Fruit fly (Drosophila melanogaster): ENCODE measurements around the gene Hsp26.

Hsp26 gene

DNA sequence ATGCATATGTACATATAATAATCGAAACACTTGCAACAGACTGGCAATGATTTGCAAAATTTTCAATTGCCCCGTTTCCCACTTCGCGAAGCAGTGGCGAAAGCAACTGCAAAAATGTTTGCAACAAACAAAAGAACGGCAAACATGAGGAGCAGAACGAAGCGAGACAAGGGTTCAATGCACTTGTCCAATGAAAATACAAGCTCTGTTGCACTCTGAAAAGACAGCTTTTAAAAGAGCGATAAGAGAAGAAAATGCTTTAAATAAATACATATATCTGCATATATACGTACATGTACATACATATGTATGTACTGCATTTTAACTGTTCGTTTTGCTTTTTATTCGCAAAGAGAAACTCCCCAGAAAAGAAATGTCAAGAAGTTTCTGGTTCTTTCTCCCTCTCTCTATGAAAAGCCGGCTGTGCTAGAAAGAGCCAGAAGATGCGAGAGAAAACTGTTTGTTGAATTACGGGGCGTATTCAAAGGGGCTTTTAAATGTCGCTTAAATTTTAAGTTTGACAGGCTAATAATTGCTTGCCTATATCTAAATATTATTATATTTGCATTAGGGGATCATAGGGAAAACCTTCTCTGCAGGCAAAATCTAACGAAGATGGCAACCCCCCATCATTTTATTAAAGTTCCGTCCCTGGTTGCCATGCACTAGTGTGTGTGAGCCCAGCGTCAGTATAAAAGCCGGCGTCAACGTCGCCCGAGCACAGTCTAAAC is 6.3 kb upstream of the Hsp26 start, which contains the start of gene Hsp27 (continued):
- TF ChIP-seq CG11723 (GFP tag; optimal IDR thresholded peaks at IDR 0.05) (peak; percentile 96), dmrt99B (tag; optimal IDR thresholded peaks at IDR 0.05) (peak; percentile 99), ato (GFP tag; IDR thresholded peaks at IDR 0.05; ENCODE audit: partially characterized antibody) (no peak), CG12236 (GFP tag; optimal IDR thresholded peaks at IDR 0.05) (peak; percentile 66), CG30431 (GFP tag; optimal IDR thresholded peaks at IDR 0.05) (peak; percentile 98), dati (GFP tag; IDR thresholded peaks at IDR 0.05) (peak; percentile 96), CG7357 (GFP tag; IDR thresholded peaks at IDR 0.05) (peak; percentile 96), CG11695 (GFP tag; IDR thresholded peaks at IDR 0.05) (peak; percentile 99), sr (GFP tag; IDR thresholded peaks at IDR 0.05) (peak; percentile 97), fd102C (GFP tag; optimal IDR thresholded peaks at IDR 0.05) (peak; percentile 55), shn (GFP tag; optimal IDR thresholded peaks at IDR 0.05) (peak; percentile 74), Oaz (GFP tag; IDR thresholded peaks at IDR 0.05) (peak; percentile 89), Antp (GFP tag; optimal IDR thresholded peaks at IDR 0.05) (peak; percentile 93), CG1603 (tag; optimal IDR thresholded peaks at IDR 0.05) (peak; percentile 96), Asciz (GFP tag; optimal IDR thresholded peaks at IDR 0.05) (peak; percentile 98), MBD-R2 (GFP tag; IDR thresholded peaks at IDR 0.05) (peak; percentile 96), CG6765 (GFP tag; optimal IDR thresholded peaks at IDR 0.05) (peak; percentile 88), Aef1 (GFP tag; IDR thresholded peaks at IDR 0.05) (peak; percentile 98), NfI (GFP tag; optimal IDR thresholded peaks at IDR 0.05) (peak; percentile 97), ind (GFP tag; optimal IDR thresholded peaks at IDR 0.05) (peak; percentile 99), sisA (GFP tag; IDR thresholded peaks at IDR 0.05) (peak; percentile 99), CG18599 (GFP tag; optimal IDR thresholded peaks at IDR 0.05) (peak; percentile 98), maf-S (GFP tag; optimal IDR thresholded peaks at IDR 0.05) (peak; percentile 91), HLHmδ (GFP tag; optimal IDR thresholded peaks at IDR 0.05) (no peak), dm (GFP tag; optimal IDR thresholded peaks at IDR 0.05) (peak; percentile 62), tgo (GFP tag; IDR thresholded peaks at IDR 0.05) (peak; percentile 99), kah (GFP tag; optimal IDR thresholded peaks at IDR 0.05) (peak; percentile 91), hbn (GFP tag; IDR thresholded peaks at IDR 0.05; ENCODE audit: partially characterized antibody) (no peak), CG15514 (GFP tag; optimal IDR thresholded peaks at IDR 0.05) (peak; percentile 93), CG2199 (GFP tag; IDR thresholded peaks at IDR 0.05) (peak; percentile 99), Doc3 (GFP tag; IDR thresholded peaks at IDR 0.05; ENCODE audit: partially characterized antibody) (no peak), Sry-δ (GFP tag; optimal IDR thresholded peaks at IDR 0.05) (peak; percentile 61), fd64A (GFP tag; optimal IDR thresholded peaks at IDR 0.05) (peak; percentile 96), CG11085 (GFP tag; IDR thresholded peaks at IDR 0.05) (peak; percentile 97), h (optimal IDR thresholded peaks at IDR 0.05) (no peak), fu2 (GFP tag; optimal IDR thresholded peaks at IDR 0.05) (peak; percentile 75), vnd (GFP tag; IDR thresholded peaks at IDR 0.05; ENCODE audit: partially characterized antibody) (no peak), tx (GFP tag; optimal IDR thresholded peaks at IDR 0.05) (peak; percentile 70), cwo (GFP tag; optimal IDR thresholded peaks at IDR 0.05) (peak; percentile 97), Ets97D (GFP tag; optimal IDR thresholded peaks at IDR 0.05) (peak; percentile 90), NFAT (GFP tag; IDR thresholded peaks at IDR 0.05) (peak; percentile 97), CG5245 (GFP tag; optimal IDR thresholded peaks at IDR 0.05) (peak; percentile 99), mld (GFP tag; IDR thresholded peaks at IDR 0.05; ENCODE audit: partially characterized antibody) (no peak), ken (GFP tag; IDR thresholded peaks at IDR 0.05) (peak; percentile 99), E2f1 (GFP tag; IDR thresholded peaks at IDR 0.05) (peak; percentile 99), Awh (GFP tag; IDR thresholded peaks at IDR 0.05) (peak; percentile 99), rib (GFP tag; IDR thresholded peaks at IDR 0.05) (peak; percentile 96), MESR4 (GFP tag; optimal IDR thresholded peaks at IDR 0.05) (peak; percentile 63), CG7271 (tag; optimal IDR thresholded peaks at IDR 0.05) (peak; percentile 90), YL-1 (GFP tag; optimal IDR thresholded peaks at IDR 0.05) (peak; percentile 94)
